Worm (Caenorhabditis elegans) whole organism, young adult: ENCODE measurements around the gene scc-1.

Experiments used
- ama-1 ChIP-seq, 3 experiments: fragments of 150-350 bp in 1 of 3; sonication (generic microtip) in 2 of 3; optimal IDR thresholded peaks; 2 replicates each; lab custom pipeline; 2014 to 2018; ENCODE audit warnings: missing biosample characterization in 2 of 3, missing genetic modification characterization in 2 of 3, missing genetic modification reagents in 2 of 3
- ceh-40 ChIP-seq: fragments of 200-800 bp; sonication (Bioruptor generic); IDR thresholded peaks from 2 replicates; pipeline ENCODE4 v1.3.6; 2022; ENCODE audit warnings: missing genetic modification characterization, missing compliant biosample characterization
- hmg-1.2 ChIP-seq: fragments of 200-800 bp; sonication (Bioruptor generic); IDR thresholded peaks from 2 replicates; pipeline ENCODE4 v1.3.6; 2022; ENCODE audit warnings: missing genetic modification reagents, missing genetic modification characterization, missing compliant biosample characterization
- lag-1 ChIP-seq: fragments of 200-800 bp; sonication (Bioruptor generic); IDR thresholded peaks from 2 replicates; pipeline ENCODE4 v1.3.6; 2022; ENCODE audit warnings: missing genetic modification reagents, missing genetic modification characterization, missing compliant biosample characterization
- mcd-1 ChIP-seq: fragments of 200-800 bp; sonication (Bioruptor generic); IDR thresholded peaks from 2 replicates; pipeline ENCODE4 v1.3.6; 2022; ENCODE audit warnings: missing genetic modification reagents, missing genetic modification characterization, missing compliant biosample characterization
- pha-4 ChIP-seq: fragments of 150-350 bp; sonication (generic microtip); optimal IDR thresholded peaks from 2 replicates; lab custom pipeline; 2014; ENCODE audit warnings: missing biosample characterization, missing genetic modification reagents, missing genetic modification characterization
- snpc-4 ChIP-seq, 5 experiments: fragments of 150-350 bp in 1 of 5; sonication (generic microtip) in 4 of 5; optimal IDR thresholded peaks; 2 replicates each; lab custom pipeline; 2014 to 2018; ENCODE audit warnings: missing genetic modification characterization in 5 of 5, missing biosample characterization in 3 of 5, antibody characterized with exemption in 2 of 5, mild to moderate bottlenecking in 2 of 5, missing compliant biosample characterization in 2 of 5, missing genotype in 2 of 5, moderate library complexity in 2 of 5, missing genetic modification reagents in 1 of 5
- unc-130 ChIP-seq: sonication (generic microtip); optimal IDR thresholded peaks from 2 replicates; lab custom pipeline; 2016; ENCODE audit warnings: missing genetic modification reagents, missing genetic modification characterization, missing compliant biosample characterization
- unc-62 ChIP-seq: fragments of 150-350 bp; optimal IDR thresholded peaks from 2 replicates; lab custom pipeline; 2014; ENCODE audit warnings: missing biosample characterization, missing genetic modification reagents, missing genetic modification characterization

ce11 chrII:4657370-4657769 lies 41.2 kb upstream of the scc-1 start:
- no peak for TF ChIP-seq unc-130 (GFP tag; lab: Kevin White, UChicago)
- TF ChIP-seq lag-1, result no peak
- no peak for TF ChIP-seq ama-1 (optimal IDR thresholded peaks at IDR 0.05; lab: Kevin White, UChicago)
- no peak for TF ChIP-seq ama-1 (GFP tag; optimal IDR thresholded peaks at IDR 0.05; lab: Kevin White, UChicago)
- TF ChIP-seq snpc-4 (GFP tag; optimal IDR thresholded peaks at IDR 0.05; lab: Kevin White, UChicago), result no peak
- TF ChIP-seq snpc-4 (tag; optimal IDR thresholded peaks at IDR 0.05; lab: Kevin White, UChicago), result no peak
- no peak for TF ChIP-seq mcd-1
- TF ChIP-seq pha-4 (tag; lab: Kevin White, UChicago), result no peak
- TF ChIP-seq hmg-1.2 (GFP tag; lab: Robert Waterston, UW), result no peak
- TF ChIP-seq unc-62 (GFP tag; lab: Kevin White, UChicago), result no peak
- no peak for TF ChIP-seq ceh-40 (GFP tag; lab: Robert Waterston, UW)
